Worm (Caenorhabditis elegans) whole organism, L4 larva: Measurements from ENCODE around the gene K06H7.7.

Source experiments
- D1046.2 ChIP-seq: fragments of 200-800 bp; sonication (Bioruptor generic); IDR thresholded peaks from 2 replicates; pipeline ENCODE4 v1.3.6; 2022; ENCODE audit warnings: missing genetic modification characterization, missing compliant biosample characterization
- F26F4.8 ChIP-seq: fragments of 200-800 bp; sonication (Bioruptor generic); conservative IDR thresholded peaks from 2 replicates; pipeline ENCODE4 v1.3.6; 2022; ENCODE audit warnings: missing genetic modification characterization, missing compliant biosample characterization
- F49E8.2 ChIP-seq: sonication (generic microtip); optimal IDR thresholded peaks from 2 replicates; lab custom pipeline; 2016; ENCODE audit warnings: missing compliant biosample characterization, mild to moderate bottlenecking, missing genetic modification characterization, borderline replicate concordance
- R02D3.7 ChIP-seq: fragments of 150-350 bp; sonication (generic microtip); optimal IDR thresholded peaks from 3 replicates; lab custom pipeline; 2014; ENCODE audit warnings: missing biosample characterization, missing genetic modification characterization
- Y48G9A.11 ChIP-seq: fragments of 200-800 bp; sonication (Bioruptor generic); IDR thresholded peaks from 2 replicates; pipeline ENCODE4 v1.3.6; 2022; ENCODE audit warnings: missing genetic modification reagents, missing genetic modification characterization, missing compliant biosample characterization
- Y75B8A.6 ChIP-seq: fragments of 200-800 bp; sonication (Bioruptor generic); IDR thresholded peaks from 2 replicates; pipeline ENCODE4 v1.3.6; 2022; ENCODE audit warnings: missing genetic modification reagents, missing genetic modification characterization, missing compliant biosample characterization
- ZK337.2 ChIP-seq: fragments of 200-800 bp; sonication (Bioruptor generic); IDR thresholded peaks from 2 replicates; pipeline ENCODE4 v1.3.6; 2022; ENCODE audit warnings: missing genetic modification reagents, missing genetic modification characterization, missing compliant biosample characterization
- aha-1 ChIP-seq: fragments of 150-350 bp; peaks from one replicate; lab custom pipeline; 2014; ENCODE audit warnings: missing biosample characterization, missing genetic modification characterization
- ama-1 ChIP-seq: fragments of 150-350 bp; optimal IDR thresholded peaks from 2 replicates; lab custom pipeline; 2014; ENCODE audit warnings: inconsistent platforms, mixed read lengths
- arid-1 ChIP-seq: fragments of 200-800 bp; sonication (Bioruptor generic); conservative IDR thresholded peaks from 2 replicates; pipeline ENCODE4 v1.3.6; 2022; ENCODE audit warnings: missing genetic modification reagents, missing genetic modification characterization, missing compliant biosample characterization
- attf-4 ChIP-seq: sonication (generic microtip); optimal IDR thresholded peaks from 3 replicates; lab custom pipeline; 2017; ENCODE audit warnings: missing biosample characterization, missing genetic modification characterization
- cey-2 ChIP-seq: sonication (generic microtip); optimal IDR thresholded peaks from 3 replicates; lab custom pipeline; 2017; ENCODE audit warnings: missing genetic modification characterization, mild to moderate bottlenecking, missing compliant biosample characterization, antibody characterized with exemption, borderline replicate concordance; ENCODE audit not compliant: insufficient read depth
- ctbp-1 ChIP-seq: fragments of 200-800 bp; sonication (Bioruptor generic); IDR thresholded peaks from 2 replicates; pipeline ENCODE4 v1.3.6; 2022; ENCODE audit warnings: missing genetic modification reagents, missing genetic modification characterization, missing compliant biosample characterization
- daf-16 ChIP-seq, 3 experiments: sonication (generic microtip); optimal IDR thresholded peaks; 2 replicates each; lab custom pipeline; 2016 to 2017; ENCODE audit warnings: missing genetic modification characterization in 3 of 3, missing genetic modification reagents in 3 of 3, mild to moderate bottlenecking in 2 of 3, missing compliant biosample characterization in 2 of 3, missing biosample characterization in 1 of 3, moderate library complexity in 1 of 3
- dmd-6 ChIP-seq: fragments of 200-800 bp; sonication (Bioruptor generic); IDR thresholded peaks from 2 replicates; pipeline ENCODE4 v1.3.6; 2022; ENCODE audit warnings: missing genetic modification reagents, missing genetic modification characterization, missing compliant biosample characterization
- egl-43 ChIP-seq: fragments of 200-800 bp; sonication (Bioruptor generic); IDR thresholded peaks from 2 replicates; pipeline ENCODE4 v1.3.6; 2022; ENCODE audit warnings: missing genetic modification reagents, missing genetic modification characterization, missing compliant biosample characterization
- hmg-1.1 ChIP-seq: fragments of 200-800 bp; sonication (Bioruptor generic); IDR thresholded peaks from 2 replicates; pipeline ENCODE4 v1.3.6; 2022; ENCODE audit warnings: missing genetic modification reagents, missing genetic modification characterization, missing compliant biosample characterization
- lim-7 ChIP-seq: fragments of 200-800 bp; sonication (Bioruptor generic); IDR thresholded peaks from 2 replicates; pipeline ENCODE4 v1.3.6; 2022; ENCODE audit warnings: missing genetic modification characterization, missing compliant biosample characterization
- lin-1 ChIP-seq: fragments of 200-800 bp; sonication (Bioruptor generic); IDR thresholded peaks from 2 replicates; pipeline ENCODE4 v1.3.6; 2022; ENCODE audit warnings: missing genetic modification reagents, missing genetic modification characterization, missing compliant biosample characterization
- lin-13 ChIP-seq: fragments of 150-350 bp; optimal IDR thresholded peaks from 2 replicates; lab custom pipeline; 2014; ENCODE audit warnings: missing biosample characterization, missing genetic modification reagents, missing genetic modification characterization
- lin-38 ChIP-seq: fragments of 200-800 bp; sonication (Bioruptor generic); IDR thresholded peaks from 2 replicates; pipeline ENCODE4 v1.3.6; 2022; ENCODE audit warnings: missing genetic modification reagents, missing genetic modification characterization, missing compliant biosample characterization
- madf-5 ChIP-seq, 2 experiments: fragments of 200-800 bp; sonication (Bioruptor generic); IDR thresholded peaks; 2 replicates each; pipeline ENCODE4 v1.3.6; 2022; ENCODE audit warnings: missing compliant biosample characterization in 2 of 2, missing genetic modification characterization in 2 of 2
- mdt-29 ChIP-seq: fragments of 200-800 bp; sonication (Bioruptor generic); IDR thresholded peaks from 2 replicates; pipeline ENCODE4 v1.3.6; 2022; ENCODE audit warnings: missing genetic modification reagents, missing genetic modification characterization, missing compliant biosample characterization
- nhr-102 ChIP-seq: sonication (generic microtip); optimal IDR thresholded peaks from 2 replicates; lab custom pipeline; 2016; ENCODE audit warnings: mild to moderate bottlenecking, missing genetic modification characterization, moderate library complexity, missing compliant biosample characterization
- nhr-111 ChIP-seq: fragments of 200-800 bp; sonication (Bioruptor generic); optimal IDR thresholded peaks from 2 replicates; lab custom pipeline; 2018; ENCODE audit warnings: mild to moderate bottlenecking, missing genetic modification characterization, missing compliant biosample characterization
- nhr-237 ChIP-seq: sonication (generic microtip); optimal IDR thresholded peaks from 2 replicates; lab custom pipeline; 2017; ENCODE audit warnings: missing biosample characterization, missing genetic modification characterization
- nhr-25 ChIP-seq: sonication (generic microtip); optimal IDR thresholded peaks from 2 replicates; lab custom pipeline; 2017; ENCODE audit warnings: missing genetic modification characterization, mild to moderate bottlenecking, missing compliant biosample characterization, antibody characterized with exemption, moderate library complexity, borderline replicate concordance; ENCODE audit not compliant: insufficient read depth
- nhr-41 ChIP-seq: fragments of 200-800 bp; sonication (Bioruptor generic); IDR thresholded peaks from 2 replicates; pipeline ENCODE4 v1.3.6; 2022; ENCODE audit warnings: missing genetic modification reagents, missing genetic modification characterization, missing compliant biosample characterization
- nhr-6 ChIP-seq: fragments of 150-350 bp; optimal IDR thresholded peaks from 2 replicates; lab custom pipeline; 2014; ENCODE audit warnings: missing biosample characterization, missing genetic modification characterization
- nhr-76 ChIP-seq: fragments of 150-350 bp; optimal IDR thresholded peaks from 2 replicates; lab custom pipeline; 2014; ENCODE audit warnings: missing biosample characterization, missing genetic modification characterization
- pha-4 ChIP-seq, 2 experiments: fragments of 150-350 bp in 1 of 2; fragments of 200-800 bp in 1 of 2; sonication (Bioruptor generic) in 1 of 2; IDR thresholded peaks in 1 of 2; optimal IDR thresholded peaks in 1 of 2; 2 replicates each; pipeline versions ENCODE4 v1.3.6 to Lab custom; 2014 to 2022; ENCODE audit warnings: missing genetic modification characterization in 2 of 2, missing genetic modification reagents in 2 of 2, missing biosample characterization in 1 of 2, missing compliant biosample characterization in 1 of 2
- rbr-2 ChIP-seq: sonication (generic microtip); optimal IDR thresholded peaks from 2 replicates; lab custom pipeline; 2016; ENCODE audit warnings: missing genotype, missing genetic modification characterization, missing compliant biosample characterization
- sdz-12 ChIP-seq: fragments of 200-800 bp; sonication (Bioruptor generic); optimal IDR thresholded peaks from 2 replicates; lab custom pipeline; 2018; ENCODE audit warnings: mild to moderate bottlenecking, missing genetic modification characterization, missing compliant biosample characterization
- snpc-1.2 ChIP-seq: fragments of 200-800 bp; sonication (Bioruptor generic); IDR thresholded peaks from 2 replicates; pipeline ENCODE4 v1.3.6; 2022; ENCODE audit warnings: missing genetic modification reagents, missing genetic modification characterization, missing compliant biosample characterization
- snpc-4 ChIP-seq: fragments of 150-350 bp; optimal IDR thresholded peaks from 2 replicates; lab custom pipeline; 2014; ENCODE audit warnings: missing biosample characterization, missing genetic modification characterization
- unc-62 ChIP-seq, 3 experiments: fragments of 150-350 bp in 1 of 3; sonication (generic microtip); optimal IDR thresholded peaks in 2 of 3; peaks in 1 of 3; 1 replicate in 1 of 3; 2 replicates in 2 of 3; lab custom pipeline; 2014 to 2017; ENCODE audit warnings: missing biosample characterization in 3 of 3, missing genetic modification characterization in 3 of 3, missing genetic modification reagents in 3 of 3, missing genotype in 1 of 3
- vab-7 ChIP-seq: fragments of 200-800 bp; sonication (Bioruptor generic); IDR thresholded peaks from 2 replicates; pipeline ENCODE4 v1.3.6; 2022; ENCODE audit warnings: missing genetic modification reagents, missing genetic modification characterization, missing compliant biosample characterization
- zfp-2 ChIP-seq: sonication (generic microtip); optimal IDR thresholded peaks from 2 replicates; lab custom pipeline; 2016; ENCODE audit warnings: mild to moderate bottlenecking, missing genetic modification characterization, missing compliant biosample characterization
- ztf-7 ChIP-seq: fragments of 150-350 bp; optimal IDR thresholded peaks from 2 replicates; lab custom pipeline; 2014; ENCODE audit warnings: missing biosample characterization, missing genetic modification characterization

K06H7.7 gene

ce11 chrIII:8069206-8069605 is 16.1 kb downstream of the K06H7.7 start (continued):
- TF ChIP-seq nhr-111 (no peak), lin-13 (GFP tag; lab: Kevin White, UChicago) (no peak), nhr-6 (tag; lab: Kevin White, UChicago) (no peak), hmg-1.1 (GFP tag; lab: Robert Waterston, UW) (no peak), sdz-12 (no peak), F49E8.2 (tag; lab: Kevin White, UChicago) (no peak), R02D3.7 (tag; lab: Kevin White, UChicago) (no peak), F26F4.8 (peak; percentile 71; the same call in 1 of the 2 replicates), snpc-4 (tag; lab: Kevin White, UChicago) (peak; percentile 39), unc-62 (GFP tag; optimal IDR thresholded peaks at IDR 0.05 in 1 of 2; lab: Kevin White, UChicago) (peak in 1 of 2 experiments; percentile 95), unc-62 (tag; optimal IDR thresholded peaks at IDR 0.05; lab: Kevin White, UChicago) (no peak), egl-43 (GFP tag; lab: Robert Waterston, UW) (peak; percentile 48; the same call in 1 of the 2 replicates), ctbp-1 (no peak), cey-2 (tag; lab: Kevin White, UChicago) (no peak), lim-7 (GFP tag; lab: Robert Waterston, UW) (peak; percentile 50; the same call in 1 of the 2 replicates), ztf-7 (tag; lab: Kevin White, UChicago) (no peak), dmd-6 (no peak), attf-4 (tag; lab: Kevin White, UChicago) (no peak), madf-5 (GFP tag; IDR thresholded peaks at IDR 0.05; lab: Robert Waterston, UW) (0 out of 4 replicates have a peak, but pooled peaks have one; percentile 10 to 15), rbr-2 (tag; lab: Kevin White, UChicago) (no peak), aha-1 (tag; lab: Kevin White, UChicago) (no peak), nhr-102 (tag; lab: Kevin White, UChicago) (no peak), lin-1 (GFP tag; lab: Robert Waterston, UW) (no peak), nhr-237 (no peak), ZK337.2 (GFP tag; lab: Robert Waterston, UW) (no peak), lin-38 (GFP tag; lab: Robert Waterston, UW) (no peak), mdt-29 (GFP tag; lab: Robert Waterston, UW) (no peak), nhr-76 (tag; lab: Kevin White, UChicago) (no peak), Y75B8A.6 (GFP tag; lab: Robert Waterston, UW) (no peak), daf-16 (GFP tag; optimal IDR thresholded peaks at IDR 0.05; lab: Kevin White, UChicago) (no peak), daf-16 (tag; optimal IDR thresholded peaks at IDR 0.05; lab: Kevin White, UChicago) (no peak), pha-4 (GFP tag; IDR thresholded peaks at IDR 0.05; lab: Robert Waterston, UW) (no peak), pha-4 (tag; optimal IDR thresholded peaks at IDR 0.05; lab: Kevin White, UChicago) (no peak), snpc-1.2 (GFP tag; lab: Robert Waterston, UW) (no peak), D1046.2 (GFP tag; lab: Robert Waterston, UW) (0 out of 2 replicates have a peak, but pooled peaks have one; percentile 53), arid-1 (GFP tag; lab: Robert Waterston, UW) (0 out of 2 replicates have a peak, but pooled peaks have one; percentile 23), nhr-25 (tag; lab: Kevin White, UChicago) (no peak), ama-1 (lab: Kevin White, UChicago) (no peak), Y48G9A.11 (GFP tag; lab: Robert Waterston, UW) (0 out of 2 replicates have a peak, but pooled peaks have one; percentile 28), nhr-41 (GFP tag; lab: Robert Waterston, UW) (no peak), vab-7 (GFP tag; lab: Robert Waterston, UW) (peak; percentile 38; the same call in 1 of the 2 replicates), zfp-2 (tag; lab: Kevin White, UChicago) (no peak)
